Fruit fly (Drosophila melanogaster) whole organism, adult: Measurements from ENCODE around the gene 5-HT2A.
A peak's percentile ranks its signal among the peaks of the same experiment; 100 is the strongest.

ENCODE experiments used
- CG1620 ChIP-seq: fragments of 200-800 bp; sonication (Bioruptor generic); optimal IDR thresholded peaks from 2 replicates; lab custom pipeline; 2016; ENCODE audit warnings: missing biosample characterization, missing genetic modification characterization
- CG7101 ChIP-seq: fragments of 200-800 bp; sonication (Bioruptor generic); optimal IDR thresholded peaks from 2 replicates; lab custom pipeline; 2018; ENCODE audit warnings: missing biosample characterization, mild to moderate bottlenecking, missing genetic modification characterization, moderate library complexity
- Clk ChIP-seq: fragments of 200-800 bp; sonication (Bioruptor generic); optimal IDR thresholded peaks from 2 replicates; lab custom pipeline; 2017; ENCODE audit warnings: missing biosample characterization, missing genetic modification characterization
- Hr96 ChIP-seq: fragments of 200-800 bp; sonication (Bioruptor generic); optimal IDR thresholded peaks from 2 replicates; lab custom pipeline; 2016; ENCODE audit warnings: missing biosample characterization, missing genetic modification characterization
- Mnt ChIP-seq: fragments of 200-800 bp; sonication (Bioruptor generic); optimal IDR thresholded peaks from 2 replicates; lab custom pipeline; 2016; ENCODE audit warnings: missing biosample characterization, mild to moderate bottlenecking, missing genetic modification characterization
- bab1 ChIP-seq: fragments of 200-800 bp; sonication (Bioruptor generic); optimal IDR thresholded peaks from 3 replicates; lab custom pipeline; 2019; ENCODE audit warnings: missing biosample characterization, mild to moderate bottlenecking, missing genetic modification characterization, moderate library complexity
- cnc ChIP-seq, 2 experiments: fragments of >200 bp; optimal IDR thresholded peaks; 2 replicates each; lab custom pipeline; 2017
- kay ChIP-seq: fragments of 200-800 bp; sonication (Bioruptor generic); peaks from one replicate; lab custom pipeline; 2016; ENCODE audit warnings: missing biosample characterization, missing genetic modification characterization, borderline replicate concordance
- ovo ChIP-seq: fragments of 200-800 bp; sonication (Bioruptor generic); optimal IDR thresholded peaks from 2 replicates; lab custom pipeline; 2016; ENCODE audit warnings: missing biosample characterization, missing genetic modification characterization
- pad ChIP-seq: fragments of 200-800 bp; sonication (Bioruptor generic); optimal IDR thresholded peaks from 3 replicates; lab custom pipeline; 2017; ENCODE audit warnings: missing biosample characterization, missing genetic modification characterization, mild to moderate bottlenecking, moderate library complexity, missing genetic modification reagents
- tj ChIP-seq: fragments of 200-800 bp; sonication (Bioruptor generic); optimal IDR thresholded peaks from 3 replicates; lab custom pipeline; 2017; ENCODE audit warnings: missing biosample characterization, mild to moderate bottlenecking, missing genetic modification characterization, moderate library complexity

dm6 chr3R:4641616-4642102 lies 29.0 kb downstream of the 5-HT2A start, which contains the start of the genes CG9775, MED31 and slx1:
- TF ChIP-seq pad (GFP tag; lab: Kevin White, UChicago) = peak; percentile 43
- peak; percentile 36 for TF ChIP-seq tj (GFP tag; lab: Kevin White, UChicago)
- TF ChIP-seq Mnt = no peak
- TF ChIP-seq CG1620 (GFP tag; lab: Kevin White, UChicago) = peak; percentile 20
- peak; percentile 26 for TF ChIP-seq ovo (GFP tag; lab: Kevin White, UChicago)
- TF ChIP-seq Clk = peak; percentile 46
- TF ChIP-seq kay (GFP tag; lab: Kevin White, UChicago) = no peak
- TF ChIP-seq bab1 (GFP tag; lab: Kevin White, UChicago) = peak; percentile 48
- no peak for TF ChIP-seq cnc (optimal IDR thresholded peaks at IDR 0.05; lab: Kevin White, UChicago)
- TF ChIP-seq Hr96 = no peak
- peak; percentile 81 for TF ChIP-seq CG7101
